Worm (Caenorhabditis elegans): ENCODE results near the gene Y73C8C.10.

DNA sequence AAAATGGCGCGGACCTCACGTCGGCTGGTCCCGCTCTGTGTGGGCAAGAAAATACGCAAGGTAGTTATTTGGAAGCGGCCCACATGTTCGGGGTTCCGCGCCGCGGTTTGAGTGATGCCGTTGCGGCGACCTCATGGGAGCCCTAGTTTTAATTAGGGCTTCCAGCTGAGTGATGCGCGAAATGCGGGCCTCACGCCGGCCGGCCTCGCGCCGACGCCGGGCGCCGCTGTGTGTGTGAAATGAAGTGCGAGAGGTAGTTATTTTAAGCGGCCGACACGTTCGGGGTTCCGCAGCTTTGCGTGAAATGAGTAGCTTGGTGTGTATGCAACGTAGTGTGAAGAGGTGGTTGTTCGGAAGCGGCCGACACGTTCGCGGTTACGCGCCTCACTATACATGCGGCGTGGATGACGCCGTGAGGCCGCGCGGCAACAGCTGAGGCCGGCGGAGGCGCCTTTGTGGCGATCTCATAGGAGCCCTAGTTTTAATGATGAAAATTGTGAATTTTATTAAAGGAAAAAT, 22.4 kb upstream of the Y73C8C.10 start:
- no peak for TF ChIP-seq elt-2 (tag; optimal IDR thresholded peaks at IDR 0.05)
- no peak for TF ChIP-seq nhr-11 (tag; optimal IDR thresholded peaks at IDR 0.05)
- no peak for TF ChIP-seq pha-2 (tag; optimal IDR thresholded peaks at IDR 0.05)
- TF ChIP-seq pqm-1 (tag; optimal IDR thresholded peaks at IDR 0.05) = no peak
- no peak for TF ChIP-seq unc-55 (GFP tag; optimal IDR thresholded peaks at IDR 0.05)
